Fruit fly (Drosophila melanogaster): ENCODE results near the gene Ugt49B2.

- TF ChIP-seq CG12768 (GFP tag; optimal IDR thresholded peaks at IDR 0.05) (no peak), CG7101 (tag; optimal IDR thresholded peaks at IDR 0.05) (no peak), Hr96 (GFP tag; optimal IDR thresholded peaks at IDR 0.05) (no peak)
These were observed 39.4 kb downstream of the Ugt49B2 start for dm6 chr3R:21360192-21360535.
